Fruit fly (Drosophila melanogaster) whole organism, wandering third instar larva: Measurements from ENCODE around the gene CG32986.

Experiments
- CG32264 ChIP-seq: fragments of 200-800 bp; sonication (Bioruptor generic); optimal IDR thresholded peaks from 2 replicates; lab custom pipeline; 2016; ENCODE audit warnings: missing biosample characterization, missing genetic modification characterization
- CG9705 ChIP-seq: fragments of 200-800 bp; sonication (Bioruptor generic); optimal IDR thresholded peaks from 2 replicates; lab custom pipeline; 2018; ENCODE audit warnings: missing biosample characterization, mild to moderate bottlenecking, missing genetic modification characterization
- CrebA ChIP-seq: fragments of 200-800 bp; sonication (Bioruptor generic); optimal IDR thresholded peaks from 2 replicates; lab custom pipeline; 2016; ENCODE audit warnings: missing biosample characterization, mild to moderate bottlenecking, missing genetic modification characterization, borderline replicate concordance
- Dfd ChIP-seq: fragments of >200 bp; optimal IDR thresholded peaks from 2 replicates; lab custom pipeline; 2017; ENCODE audit warnings: missing biosample characterization, missing genetic modification characterization
- Dif ChIP-seq: fragments of 200-275, 200-300 bp; sonication (Bioruptor generic); optimal IDR thresholded peaks from 2 replicates; lab custom pipeline; 2018; ENCODE audit warnings: missing biosample characterization, missing genetic modification characterization; ENCODE audit not compliant: partially characterized antibody
- GATAd ChIP-seq: sonication (Bioruptor generic); optimal IDR thresholded peaks from 2 replicates; lab custom pipeline; 2016; ENCODE audit warnings: missing biosample characterization, missing genetic modification characterization
- HLH106 ChIP-seq: fragments of 200-800 bp; optimal IDR thresholded peaks from 3 replicates; lab custom pipeline; 2019; ENCODE audit warnings: missing biosample characterization, mild to moderate bottlenecking, missing genetic modification characterization, moderate library complexity
- Hnf4 ChIP-seq: fragments of 200-800 bp; sonication (Bioruptor generic); optimal IDR thresholded peaks from 2 replicates; lab custom pipeline; 2016; ENCODE audit warnings: missing biosample characterization, mild to moderate bottlenecking, missing genetic modification characterization
- Hr78 ChIP-seq: fragments of >200 bp; optimal IDR thresholded peaks from 2 replicates; lab custom pipeline; 2017; ENCODE audit warnings: missing biosample characterization, missing genetic modification characterization
- Hr83 ChIP-seq: fragments of 200-300 bp; sonication (Bioruptor generic); optimal IDR thresholded peaks from 2 replicates; lab custom pipeline; 2016; ENCODE audit warnings: missing biosample characterization, mild to moderate bottlenecking, missing genetic modification characterization, moderate library complexity; ENCODE audit not compliant: poor library complexity, severe bottlenecking
- Jra ChIP-seq: sonication (Bioruptor generic); optimal IDR thresholded peaks from 2 replicates; lab custom pipeline; 2016; ENCODE audit warnings: missing biosample characterization, missing genetic modification characterization
- Myc ChIP-seq: fragments of >200 bp; optimal IDR thresholded peaks from 2 replicates; lab custom pipeline; 2017
- N ChIP-seq: fragments of >200 bp; optimal IDR thresholded peaks from 2 replicates; lab custom pipeline; 2018; ENCODE audit warnings: missing biosample characterization, missing external identifiers, missing genetic modification characterization
- OdsH ChIP-seq: fragments of 200-800 bp; sonication (Bioruptor generic); optimal IDR thresholded peaks from 2 replicates; lab custom pipeline; 2016; ENCODE audit warnings: missing biosample characterization, mild to moderate bottlenecking, missing genetic modification characterization
- Rel ChIP-seq, 2 experiments: fragments of 200-800 bp; sonication (Bioruptor generic) in 1 of 2; optimal IDR thresholded peaks; 2 replicates in 1 of 2; 3 replicates in 1 of 2; lab custom pipeline; 2016 to 2019; ENCODE audit warnings: mild to moderate bottlenecking in 2 of 2, missing biosample characterization in 2 of 2, missing genetic modification characterization in 2 of 2, moderate library complexity in 1 of 2
- Sp1 ChIP-seq: fragments of 200-800 bp; sonication (Bioruptor generic); optimal IDR thresholded peaks from 3 replicates; lab custom pipeline; 2019; ENCODE audit warnings: missing biosample characterization, mild to moderate bottlenecking, missing genetic modification characterization, moderate library complexity
- Vsx2 ChIP-seq: fragments of 200-300, 225-300 bp; sonication (Bioruptor generic); optimal IDR thresholded peaks from 2 replicates; lab custom pipeline; 2018; ENCODE audit warnings: missing biosample characterization, missing genetic modification characterization; ENCODE audit not compliant: partially characterized antibody
- br ChIP-seq: fragments of 200-800 bp; sonication (Bioruptor generic); optimal IDR thresholded peaks from 2 replicates; lab custom pipeline; 2016; ENCODE audit warnings: missing biosample characterization, missing genetic modification characterization
- brk ChIP-seq: fragments of 200-800 bp; sonication (Bioruptor generic); optimal IDR thresholded peaks from 2 replicates; lab custom pipeline; 2016; ENCODE audit warnings: missing biosample characterization, mild to moderate bottlenecking, missing genetic modification characterization
- dl ChIP-seq, 2 experiments: fragments of 175-275, 200-275 bp in 1 of 2; fragments of 200-275 bp in 1 of 2; sonication (Bioruptor generic); optimal IDR thresholded peaks; lab custom pipeline; 2018; ENCODE audit warnings: mild to moderate bottlenecking in 2 of 2, missing biosample characterization in 2 of 2, missing genetic modification characterization in 2 of 2, moderate library complexity in 2 of 2; ENCODE audit not compliant: partially characterized antibody in 2 of 2, insufficient read depth in 1 of 2
- dmrt93B ChIP-seq: fragments of 200-800 bp; sonication (Bioruptor generic); optimal IDR thresholded peaks from 2 replicates; lab custom pipeline; 2018; ENCODE audit warnings: missing biosample characterization, mild to moderate bottlenecking, missing genetic modification characterization
- dsf ChIP-seq: sonication (Bioruptor generic); optimal IDR thresholded peaks from 2 replicates; lab custom pipeline; 2016; ENCODE audit warnings: missing biosample characterization, missing genetic modification characterization, borderline replicate concordance
- ey ChIP-seq: fragments of 200-800 bp; sonication (Bioruptor generic); optimal IDR thresholded peaks from 2 replicates; lab custom pipeline; 2016; ENCODE audit warnings: missing biosample characterization, missing genetic modification characterization
- foxo ChIP-seq, 2 experiments: fragments of 200-800 bp; sonication (Bioruptor generic); optimal IDR thresholded peaks; 2 replicates in 1 of 2; 3 replicates in 1 of 2; lab custom pipeline; 2016 to 2017; ENCODE audit warnings: missing biosample characterization in 2 of 2, missing genetic modification characterization in 2 of 2
- fru ChIP-seq: fragments of 200-800 bp; sonication (Bioruptor generic); optimal IDR thresholded peaks from 3 replicates; lab custom pipeline; 2016; ENCODE audit warnings: missing biosample characterization, mild to moderate bottlenecking, missing genetic modification characterization
- h ChIP-seq: fragments of 200-800 bp; sonication (Bioruptor generic); optimal IDR thresholded peaks from 3 replicates; lab custom pipeline; 2016; ENCODE audit warnings: missing biosample characterization, mild to moderate bottlenecking, missing genetic modification characterization
- pan ChIP-seq: fragments of >200 bp; optimal IDR thresholded peaks from 2 replicates; lab custom pipeline; 2017
- psq ChIP-seq: fragments of 200-800 bp; sonication (Bioruptor generic); optimal IDR thresholded peaks from 3 replicates; lab custom pipeline; 2017; ENCODE audit warnings: missing biosample characterization, mild to moderate bottlenecking, missing genetic modification characterization, moderate library complexity
- rgr ChIP-seq: fragments of 200-800 bp; sonication (Bioruptor generic); optimal IDR thresholded peaks from 3 replicates; lab custom pipeline; 2016; ENCODE audit warnings: missing biosample characterization, mild to moderate bottlenecking, missing genetic modification characterization
- sage ChIP-seq: fragments of 200-800 bp; sonication (Bioruptor generic); optimal IDR thresholded peaks from 2 replicates; lab custom pipeline; 2016; ENCODE audit warnings: missing biosample characterization, mild to moderate bottlenecking, missing genetic modification characterization
- sv ChIP-seq: fragments of 200-800 bp; sonication (Bioruptor generic); optimal IDR thresholded peaks from 3 replicates; lab custom pipeline; 2016; ENCODE audit warnings: missing biosample characterization, missing genetic modification characterization
- tai ChIP-seq: sonication (Bioruptor generic); optimal IDR thresholded peaks from 2 replicates; lab custom pipeline; 2016; ENCODE audit warnings: missing biosample characterization, missing genetic modification characterization
- usp ChIP-seq: fragments of >200 bp; optimal IDR thresholded peaks from 2 replicates; lab custom pipeline; 2017; ENCODE audit warnings: missing biosample characterization, missing genetic modification characterization
- woc ChIP-seq: sonication (Bioruptor generic); optimal IDR thresholded peaks from 2 replicates; lab custom pipeline; 2016; ENCODE audit warnings: missing biosample characterization, mild to moderate bottlenecking, missing genetic modification characterization

CG32986 gene

dm6 chr2L:8894224-8894623, 31.6 kb downstream of the CG32986 start:
- TF ChIP-seq foxo (GFP tag; optimal IDR thresholded peaks at IDR 0.05; lab: Kevin White, UChicago), result peak in 1 of 2 experiments; percentile 24
- no peak for TF ChIP-seq sage (GFP tag; lab: Kevin White, UChicago)
- no peak for TF ChIP-seq tai (GFP tag; lab: Kevin White, UChicago)
- peak; percentile 20 for TF ChIP-seq HLH106 (tag; lab: Kevin White, UChicago)
- TF ChIP-seq h (GFP tag; lab: Kevin White, UChicago), result peak; percentile 22
- TF ChIP-seq, all 38 proteins: peak for 3

DNA sequence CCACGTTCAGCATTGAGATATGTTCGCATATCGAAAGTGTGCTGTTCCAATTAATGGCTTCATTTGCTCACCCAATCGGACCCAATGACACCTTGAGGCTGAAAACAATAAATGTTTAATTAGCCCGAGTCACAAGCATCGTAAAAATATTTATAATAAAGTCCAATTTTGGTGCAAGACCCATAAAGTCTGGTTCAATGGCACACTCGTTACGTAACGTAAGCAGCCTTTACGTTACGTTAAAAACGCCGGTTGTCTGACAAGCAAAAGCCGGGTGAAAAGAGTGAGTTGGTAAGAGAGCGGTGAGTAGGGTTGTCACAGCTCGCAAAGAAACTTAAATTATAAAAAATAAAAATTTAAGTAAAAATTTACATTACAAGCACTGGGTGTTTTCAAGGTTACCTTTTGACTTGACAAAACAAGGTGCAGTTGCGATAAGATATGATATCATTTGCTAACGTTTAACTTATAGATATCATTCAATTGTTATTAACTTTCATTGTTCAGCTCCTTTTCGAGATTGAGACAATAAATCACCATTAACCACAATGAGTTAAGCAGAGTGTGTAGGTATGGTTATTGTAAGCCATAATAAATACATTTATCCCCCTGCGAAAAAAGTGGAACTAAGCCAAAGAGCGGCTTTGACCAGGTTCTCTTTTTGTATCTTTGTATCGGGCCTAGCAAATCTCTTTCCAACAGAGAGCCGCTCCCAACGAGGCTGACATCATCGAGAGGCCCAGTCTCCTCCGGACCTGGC, 35.6 kb downstream of the CG32986 start:
- TF ChIP-seq Vsx2, result no peak
- peak; percentile 54 for TF ChIP-seq tai (GFP tag; lab: Kevin White, UChicago)
- TF ChIP-seq Myc, result no peak
- TF ChIP-seq dl (GFP tag; optimal IDR thresholded peaks at IDR 0.05; lab: Kevin White, UChicago; ENCODE audit: insufficient read depth in 1 of 2, partially characterized antibody in 2 of 2), result peak; percentile 45 to 77
- peak; percentile 61 for TF ChIP-seq sage (GFP tag; lab: Kevin White, UChicago)
- peak; percentile 15 for TF ChIP-seq Hnf4 (GFP tag; lab: Kevin White, UChicago)
- peak; percentile 30 for TF ChIP-seq CrebA (GFP tag; lab: Kevin White, UChicago)
- peak; percentile 74 for TF ChIP-seq Sp1
- TF ChIP-seq fru (GFP tag; lab: Kevin White, UChicago), result peak; percentile 71
- TF ChIP-seq sv (GFP tag; lab: Kevin White, UChicago), result peak; percentile 34
- peak; percentile 55 for TF ChIP-seq woc (GFP tag; lab: Kevin White, UChicago)
- no peak for TF ChIP-seq Dfd (GFP tag; lab: Kevin White, UChicago)
- peak; percentile 54 for TF ChIP-seq rgr (GFP tag; lab: Kevin White, UChicago)
- TF ChIP-seq CG32264, result no peak
- TF ChIP-seq OdsH (GFP tag; lab: Kevin White, UChicago), result peak; percentile 68
- peak; percentile 45 for TF ChIP-seq dmrt93B (GFP tag; lab: Kevin White, UChicago)
- peak; percentile 71 for TF ChIP-seq Rel (GFP tag; optimal IDR thresholded peaks at IDR 0.05; lab: Kevin White, UChicago)
- no peak for TF ChIP-seq Rel (tag; optimal IDR thresholded peaks at IDR 0.05; lab: Kevin White, UChicago)
- TF ChIP-seq HLH106 (tag; lab: Kevin White, UChicago), result peak; percentile 81
- TF ChIP-seq CG9705 (GFP tag; lab: Kevin White, UChicago), result peak; percentile 68
- peak; percentile 73 for TF ChIP-seq br (GFP tag; lab: Kevin White, UChicago)
- no peak for TF ChIP-seq Jra (GFP tag; lab: Kevin White, UChicago)
- TF ChIP-seq psq (GFP tag; lab: Kevin White, UChicago), result peak; percentile 48
- TF ChIP-seq GATAd (GFP tag; lab: Kevin White, UChicago), result no peak
- TF ChIP-seq pan (lab: Kevin White, UChicago), result no peak
- TF ChIP-seq Hr78, result no peak
- no peak for TF ChIP-seq N (GFP tag; lab: Kevin White, UChicago)
- peak; percentile 49 for TF ChIP-seq Dif (GFP tag; lab: Kevin White, UChicago)
- TF ChIP-seq Hr83 (GFP tag; lab: Kevin White, UChicago), result no peak
- peak; percentile 69 for TF ChIP-seq h (GFP tag; lab: Kevin White, UChicago)
- TF ChIP-seq dsf (GFP tag; lab: Kevin White, UChicago), result no peak
- TF ChIP-seq usp, result no peak
- peak; percentile 74 for TF ChIP-seq ey (GFP tag; lab: Kevin White, UChicago)
- peak in 1 of 2 experiments; percentile 67 for TF ChIP-seq foxo (GFP tag; optimal IDR thresholded peaks at IDR 0.05; lab: Kevin White, UChicago)
- peak; percentile 59 for TF ChIP-seq brk (GFP tag; lab: Kevin White, UChicago)
